Comparison of ENCODE assay signal across 2 fruit fly cellular contexts in the genomic region with DNA sequence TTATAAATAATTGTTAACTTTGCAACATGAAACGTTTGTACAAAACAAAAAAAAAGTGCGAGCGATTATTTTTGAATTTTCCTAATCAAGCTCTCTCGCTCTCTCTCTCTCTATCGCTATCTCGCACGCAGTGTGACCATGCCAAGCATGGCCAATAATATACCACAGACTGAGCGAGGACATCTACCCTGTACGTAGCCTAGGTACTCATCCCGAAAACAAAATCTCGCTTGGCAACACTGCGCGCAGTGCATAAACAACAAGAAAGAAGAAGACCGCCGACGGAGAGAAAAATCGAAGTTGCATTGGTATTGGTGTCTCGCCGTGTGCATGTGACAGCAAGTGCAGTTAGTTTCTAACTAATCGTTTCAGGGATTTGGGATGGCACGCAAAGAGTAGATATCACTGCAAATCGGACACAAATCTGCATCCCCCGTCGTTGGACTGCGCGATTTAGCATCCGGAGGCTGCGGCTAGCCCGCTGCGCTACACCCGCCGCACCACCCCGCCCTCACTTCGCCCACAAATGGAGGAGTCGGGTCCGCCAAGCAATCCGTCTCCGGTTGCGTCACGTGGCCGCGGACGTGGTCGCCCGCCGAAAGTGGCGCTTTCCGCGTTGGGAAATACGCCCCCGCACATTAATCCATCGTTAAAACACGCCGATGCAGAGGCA.
TF ChIP-seq lines count a peak whose summit lies in the region.

A gene (minus strand): TSS at position 134 of the 673 bp plus-strand sequence.
A gene (plus strand): TSS at position 302 of the 673 bp plus-strand sequence.

TF ChIP-seq in whole organism, adult, 20 proteins besides CTCF, POLR2A, EP300 and RAD21 (continued from another document):
- peak; percentile 43 for TF ChIP-seq bab1 (GFP tag; optimal IDR thresholded peaks at IDR 0.05; lab: Kevin White, UChicago)
- no peak for TF ChIP-seq CG5204 (GFP tag; optimal IDR thresholded peaks at IDR 0.05; lab: Kevin White, UChicago)
- TF ChIP-seq Clk (GFP tag; optimal IDR thresholded peaks at IDR 0.05; lab: Kevin White, UChicago): no peak
- no peak for TF ChIP-seq CG11617 (GFP tag; optimal IDR thresholded peaks at IDR 0.05; lab: Kevin White, UChicago)

TF ChIP-seq in whole organism, embryonic, 481 proteins besides CTCF, POLR2A, EP300 and RAD21 (continued from another document and continues in another):
- TF ChIP-seq CG9437 (GFP tag; optimal IDR thresholded peaks at IDR 0.05; lab: Kevin White, UChicago) (peak; percentile 65), vvl (GFP tag; IDR thresholded peaks at IDR 0.05; lab: Robert Waterston, UW) (peak; percentile 44), bigmax (GFP tag; optimal IDR thresholded peaks at IDR 0.05; lab: Kevin White, UChicago) (peak; percentile 43), CG2120 (GFP tag; optimal IDR thresholded peaks at IDR 0.05; lab: Kevin White, UChicago) (peak; percentile 56), tgo (GFP tag; IDR thresholded peaks at IDR 0.05; lab: Robert Waterston, UW) (no peak), mirr (GFP tag; optimal IDR thresholded peaks at IDR 0.05; lab: Kevin White, UChicago) (peak; percentile 1), CG42726 (GFP tag; IDR thresholded peaks at IDR 0.05; lab: Robert Waterston, UW; ENCODE audit: partially characterized antibody) (peak; percentile 60; the same call in 1 of the 2 replicates), vfl (GFP tag; optimal IDR thresholded peaks at IDR 0.05; lab: Kevin White, UChicago) (peak; percentile 10), E2f2 (GFP tag; IDR thresholded peaks at IDR 0.05; lab: Robert Waterston, UW) (peak; percentile 87), CG2712 (tag; optimal IDR thresholded peaks at IDR 0.05; lab: Kevin White, UChicago) (peak; percentile 51), pita (GFP tag; optimal IDR thresholded peaks at IDR 0.05; lab: Kevin White, UChicago) (peak; percentile 85), row (GFP tag; IDR thresholded peaks at IDR 0.05; lab: Robert Waterston, UW) (peak; percentile 51; the same call in 2 of the 3 replicates), CG13624 (GFP tag; optimal IDR thresholded peaks at IDR 0.05; lab: Kevin White, UChicago) (peak; percentile 57), CG3847 (GFP tag; IDR thresholded peaks at IDR 0.05; lab: Robert Waterston, UW) (peak; percentile 88), Antp (GFP tag; optimal IDR thresholded peaks at IDR 0.05; lab: Kevin White, UChicago) (peak; percentile 26), knrl (GFP tag; IDR thresholded peaks at IDR 0.05; lab: Robert Waterston, UW; ENCODE audit: partially characterized antibody) (peak; percentile 56; the same call in 2 of the 3 replicates), BEAF-32 (GFP tag; optimal IDR thresholded peaks at IDR 0.05; lab: Kevin White, UChicago) (peak; percentile 61), da (GFP tag; optimal IDR thresholded peaks at IDR 0.05; lab: Kevin White, UChicago) (no peak), CG5245 (GFP tag; optimal IDR thresholded peaks at IDR 0.05; lab: Kevin White, UChicago) (no peak), Aef1 (GFP tag; IDR thresholded peaks at IDR 0.05; lab: Robert Waterston, UW) (0 out of 3 replicates have a peak, but pooled peaks have one; percentile 10), MESR4 (GFP tag; optimal IDR thresholded peaks at IDR 0.05; lab: Kevin White, UChicago) (peak; percentile 91), Bgb (GFP tag; IDR thresholded peaks at IDR 0.05; lab: Robert Waterston, UW; ENCODE audit: partially characterized antibody) (peak; percentile 54; the same call in 1 of the 2 replicates), CG2875 (GFP tag; optimal IDR thresholded peaks at IDR 0.05; lab: Kevin White, UChicago) (no peak), Xbp1 (GFP tag; optimal IDR thresholded peaks at IDR 0.05; lab: Kevin White, UChicago) (peak; percentile 53), CG8765 (GFP tag; IDR thresholded peaks at IDR 0.05; lab: Robert Waterston, UW) (no peak), ci (GFP tag; IDR thresholded peaks at IDR 0.05; lab: Robert Waterston, UW) (peak; percentile 72), stwl (tag; optimal IDR thresholded peaks at IDR 0.05; lab: Kevin White, UChicago) (peak; percentile 92), repo (GFP tag; optimal IDR thresholded peaks at IDR 0.05; lab: Kevin White, UChicago) (peak; percentile 16), so (GFP tag; IDR thresholded peaks at IDR 0.05; lab: Robert Waterston, UW) (peak; percentile 27; the same call in 1 of the 3 replicates), Dbx (GFP tag; IDR thresholded peaks at IDR 0.05; lab: Robert Waterston, UW) (peak; percentile 38; the same call in 1 of the 3 replicates), CG1832 (GFP tag; optimal IDR thresholded peaks at IDR 0.05; lab: Kevin White, UChicago) (peak; percentile 89), HLH54F (GFP tag; optimal IDR thresholded peaks at IDR 0.05; lab: Kevin White, UChicago) (peak; percentile 11), CG17829 (tag; optimal IDR thresholded peaks at IDR 0.05; lab: Kevin White, UChicago) (peak; percentile 57), CG14860 (GFP tag; IDR thresholded peaks at IDR 0.05; lab: Robert Waterston, UW; ENCODE audit: partially characterized antibody) (no peak; the same call in 2 of the 3 replicates), CG1603 (tag; optimal IDR thresholded peaks at IDR 0.05; lab: Kevin White, UChicago) (peak; percentile 85), CG11085 (GFP tag; IDR thresholded peaks at IDR 0.05; lab: Robert Waterston, UW) (no peak), CG34224 (GFP tag; IDR thresholded peaks at IDR 0.05; lab: Robert Waterston, UW; ENCODE audit: partially characterized antibody) (peak; percentile 11; the same call in 1 of the 3 replicates), pb (GFP tag; optimal IDR thresholded peaks at IDR 0.05; lab: Kevin White, UChicago) (no peak), crol (GFP tag; IDR thresholded peaks at IDR 0.05; lab: Robert Waterston, UW) (peak; percentile 92), cg (GFP tag; optimal IDR thresholded peaks at IDR 0.05; lab: Kevin White, UChicago) (peak; percentile 84), YL-1 (GFP tag; optimal IDR thresholded peaks at IDR 0.05; lab: Kevin White, UChicago) (peak; percentile 83), CG13775 (GFP tag; optimal IDR thresholded peaks at IDR 0.05; lab: Kevin White, UChicago) (peak; percentile 22), Hmr (GFP tag; optimal IDR thresholded peaks at IDR 0.05; lab: Kevin White, UChicago) (peak; percentile 80), ken (GFP tag; IDR thresholded peaks at IDR 0.05; lab: Robert Waterston, UW) (peak; percentile 57; the same call in 2 of the 3 replicates), Dip3 (GFP tag; optimal IDR thresholded peaks at IDR 0.05; lab: Kevin White, UChicago) (no peak), CG4854 (GFP tag; optimal IDR thresholded peaks at IDR 0.05; lab: Kevin White, UChicago) (no peak), CG7271 (tag; optimal IDR thresholded peaks at IDR 0.05; lab: Kevin White, UChicago) (no peak), slp2 (GFP tag; optimal IDR thresholded peaks at IDR 0.05; lab: Kevin White, UChicago) (peak; percentile 13), HLH3B (GFP tag; IDR thresholded peaks at IDR 0.05; lab: Robert Waterston, UW) (no peak), bbx (GFP tag; IDR thresholded peaks at IDR 0.05; lab: Robert Waterston, UW; ENCODE audit: partially characterized antibody) (peak; percentile 27; the same call in 1 of the 2 replicates), sna (GFP tag; IDR thresholded peaks at IDR 0.05; lab: Robert Waterston, UW; ENCODE audit: partially characterized antibody) (no peak), nerfin-1 (tag; optimal IDR thresholded peaks at IDR 0.05; lab: Kevin White, UChicago) (peak; percentile 41), CG13424 (tag; optimal IDR thresholded peaks at IDR 0.05; lab: Kevin White, UChicago) (peak; percentile 35), CG6791 (GFP tag; IDR thresholded peaks at IDR 0.05; lab: Robert Waterston, UW; ENCODE audit: partially characterized antibody) (peak; percentile 62; the same call in 1 of the 3 replicates), Nf-YB (GFP tag; optimal IDR thresholded peaks at IDR 0.05; lab: Kevin White, UChicago) (peak; percentile 35), Nf-YC (tag; optimal IDR thresholded peaks at IDR 0.05; lab: Kevin White, UChicago) (peak; percentile 55), pho (GFP tag; optimal IDR thresholded peaks at IDR 0.05; lab: Kevin White, UChicago) (peak; percentile 32), Ptx1 (GFP tag; IDR thresholded peaks at IDR 0.05; lab: Robert Waterston, UW) (peak; percentile 29; the same call in 1 of the 2 replicates), CG10654 (GFP tag; optimal IDR thresholded peaks at IDR 0.05; lab: Kevin White, UChicago) (peak; percentile 10), Elba2 (GFP tag; optimal IDR thresholded peaks at IDR 0.05; lab: Kevin White, UChicago) (peak; percentile 67), zen2 (GFP tag; IDR thresholded peaks at IDR 0.05; lab: Robert Waterston, UW; ENCODE audit: partially characterized antibody) (no peak), Abd-B (GFP tag; optimal IDR thresholded peaks at IDR 0.05; lab: Kevin White, UChicago) (peak; percentile 54), CG6765 (GFP tag; optimal IDR thresholded peaks at IDR 0.05; lab: Kevin White, UChicago) (no peak), Lhr (GFP tag; optimal IDR thresholded peaks at IDR 0.05; lab: Kevin White, UChicago) (peak; percentile 91), CG7786 (GFP tag; optimal IDR thresholded peaks at IDR 0.05; lab: Kevin White, UChicago) (peak; percentile 6), gfzf (GFP tag; optimal IDR thresholded peaks at IDR 0.05; lab: Kevin White, UChicago) (peak; percentile 98), Kr (GFP tag; optimal IDR thresholded peaks at IDR 0.05; lab: Kevin White, UChicago) (no peak), CG12071 (GFP tag; optimal IDR thresholded peaks at IDR 0.05; lab: Kevin White, UChicago) (no peak), Pdp1 (GFP tag; optimal IDR thresholded peaks at IDR 0.05; lab: Kevin White, UChicago) (peak in 1 of 2 experiments; percentile 64), sob (GFP tag; IDR thresholded peaks at IDR 0.05; lab: Robert Waterston, UW) (peak; percentile 65), CG31388 (GFP tag; optimal IDR thresholded peaks at IDR 0.05; lab: Kevin White, UChicago) (no peak), MTF-1 (GFP tag; optimal IDR thresholded peaks at IDR 0.05; lab: Kevin White, UChicago; ENCODE audit: borderline replicate concordance) (peak; percentile 11), Sry-δ (GFP tag; optimal IDR thresholded peaks at IDR 0.05; lab: Kevin White, UChicago) (peak; percentile 72), dysf (GFP tag; IDR thresholded peaks at IDR 0.05; lab: Robert Waterston, UW) (0 out of 3 replicates have a peak, but pooled peaks have one; percentile 21), tll (GFP tag; optimal IDR thresholded peaks at IDR 0.05; lab: Kevin White, UChicago) (peak in 1 of 2 experiments; percentile 45), ERR (GFP tag; optimal IDR thresholded peaks at IDR 0.05; lab: Kevin White, UChicago) (peak; percentile 24), kah (GFP tag; optimal IDR thresholded peaks at IDR 0.05; lab: Kevin White, UChicago) (no peak), dpn (GFP tag; optimal IDR thresholded peaks at IDR 0.05; lab: Kevin White, UChicago) (peak in 1 of 2 experiments; percentile 47), CG4617 (GFP tag; optimal IDR thresholded peaks at IDR 0.05; lab: Kevin White, UChicago; ENCODE audit: borderline replicate concordance) (peak; percentile 56), Rfx (GFP tag; IDR thresholded peaks at IDR 0.05; lab: Robert Waterston, UW) (peak; percentile 70), CHES-1-like (GFP tag; optimal IDR thresholded peaks at IDR 0.05; lab: Kevin White, UChicago) (peak; percentile 73), nmo (GFP tag; optimal IDR thresholded peaks at IDR 0.05; lab: Kevin White, UChicago) (peak; percentile 64), gro (GFP tag; optimal IDR thresholded peaks at IDR 0.05; lab: Kevin White, UChicago) (peak; percentile 68), NC2β (GFP tag; optimal IDR thresholded peaks at IDR 0.05; lab: Kevin White, UChicago) (peak; percentile 15), Trl (optimal IDR thresholded peaks at IDR 0.05; lab: Kevin White, UChicago) (peak in 1 of 2 experiments; percentile 61), Trl (GFP tag; optimal IDR thresholded peaks at IDR 0.05; lab: Kevin White, UChicago) (peak; percentile 27), CG13296 (GFP tag; optimal IDR thresholded peaks at IDR 0.05; lab: Kevin White, UChicago) (no peak), NC2α (GFP tag; optimal IDR thresholded peaks at IDR 0.05; lab: Kevin White, UChicago) (peak; percentile 26), CG33213 (GFP tag; optimal IDR thresholded peaks at IDR 0.05; lab: Kevin White, UChicago) (peak; percentile 67), CG8290 (GFP tag; optimal IDR thresholded peaks at IDR 0.05; lab: Kevin White, UChicago) (peak; percentile 85), CG8290 (tag; optimal IDR thresholded peaks at IDR 0.05; lab: Kevin White, UChicago) (peak; percentile 15 to 82), CG10267 (tag; optimal IDR thresholded peaks at IDR 0.05; lab: Kevin White, UChicago) (peak; percentile 93), CG15011 (GFP tag; optimal IDR thresholded peaks at IDR 0.05; lab: Kevin White, UChicago) (no peak), CoRest (tag; optimal IDR thresholded peaks at IDR 0.05; lab: Kevin White, UChicago) (peak; percentile 57), CG17385 (GFP tag; optimal IDR thresholded peaks at IDR 0.05; lab: Kevin White, UChicago) (peak; percentile 98), CG3065 (GFP tag; optimal IDR thresholded peaks at IDR 0.05; lab: Kevin White, UChicago) (no peak), CrebB (tag; optimal IDR thresholded peaks at IDR 0.05; lab: Kevin White, UChicago) (peak; percentile 19), CG7987 (GFP tag; optimal IDR thresholded peaks at IDR 0.05; lab: Kevin White, UChicago) (peak; percentile 62), Hsf (GFP tag; optimal IDR thresholded peaks at IDR 0.05; lab: Kevin White, UChicago) (peak; percentile 11), CG32767 (GFP tag; IDR thresholded peaks at IDR 0.05; lab: Robert Waterston, UW) (0 out of 2 replicates have a peak, but pooled peaks have one; percentile 45), CG9817 (tag; optimal IDR thresholded peaks at IDR 0.05; lab: Kevin White, UChicago) (peak; percentile 11), CG31365 (tag; optimal IDR thresholded peaks at IDR 0.05; lab: Kevin White, UChicago) (peak; percentile 28), crp (GFP tag; optimal IDR thresholded peaks at IDR 0.05; lab: Kevin White, UChicago) (peak in 1 of 2 experiments; percentile 29), pzg (GFP tag; optimal IDR thresholded peaks at IDR 0.05; lab: Kevin White, UChicago) (peak; percentile 98), caup (GFP tag; optimal IDR thresholded peaks at IDR 0.05; lab: Kevin White, UChicago; ENCODE audit: severe bottlenecking) (peak; percentile 43), CG16813 (GFP tag; IDR thresholded peaks at IDR 0.05; lab: Robert Waterston, UW; ENCODE audit: partially characterized antibody) (peak; percentile 31; the same call in 2 of the 3 replicates), CG9609 (GFP tag; optimal IDR thresholded peaks at IDR 0.05; lab: Kevin White, UChicago) (peak; percentile 38), sens (GFP tag; lab: Kevin White, UChicago) (no peak), Scr (GFP tag; IDR thresholded peaks at IDR 0.05; lab: Robert Waterston, UW; ENCODE audit: partially characterized antibody) (peak; percentile 27; the same call in 1 of the 2 replicates), CG4404 (GFP tag; IDR thresholded peaks at IDR 0.05; lab: Robert Waterston, UW) (no peak), pnt (GFP tag; optimal IDR thresholded peaks at IDR 0.05; lab: Kevin White, UChicago) (peak; percentile 1)
